Worm (Caenorhabditis elegans): ENCODE measurements around the gene panl-2.

The panl-2 gene

ce11 chrIII:6928725-6929124, 39.2 kb downstream of the panl-2 start, which contains the start of gene flap-1:
Gene flap-1, minus strand, starts transcription at chrIII:6928825.
- no peak for TF ChIP-seq nhr-10 (tag; optimal IDR thresholded peaks at IDR 0.05)
- no peak for TF ChIP-seq blmp-1 (tag; optimal IDR thresholded peaks at IDR 0.05; ENCODE audit: insufficient read depth)
- TF ChIP-seq unc-55 (GFP tag; optimal IDR thresholded peaks at IDR 0.05) = no peak
- TF ChIP-seq mbf-1 (tag; optimal IDR thresholded peaks at IDR 0.05) = no peak
- no peak for TF ChIP-seq gmeb-1 (tag; optimal IDR thresholded peaks at IDR 0.05)
- TF ChIP-seq nhr-23 (tag; optimal IDR thresholded peaks at IDR 0.05) = no peak
- TF ChIP-seq lin-13 (GFP tag; optimal IDR thresholded peaks at IDR 0.05) = no peak
- no peak for TF ChIP-seq sma-9 (GFP tag; optimal IDR thresholded peaks at IDR 0.05)
- TF ChIP-seq sma-9 (tag; optimal IDR thresholded peaks at IDR 0.05) = no peak
- TF ChIP-seq sem-4 (tag; optimal IDR thresholded peaks at IDR 0.05) = no peak
- TF ChIP-seq C34F6.9 (tag; optimal IDR thresholded peaks at IDR 0.05) = no peak
- no peak for TF ChIP-seq mdl-1 (tag; optimal IDR thresholded peaks at IDR 0.05)
- TF ChIP-seq nhr-129 (tag; optimal IDR thresholded peaks at IDR 0.05) = no peak
- no peak for TF ChIP-seq lsy-2 (tag; optimal IDR thresholded peaks at IDR 0.05)
- TF ChIP-seq nhr-237 (tag; optimal IDR thresholded peaks at IDR 0.05) = no peak
- TF ChIP-seq nhr-21 (tag; optimal IDR thresholded peaks at IDR 0.05) = no peak
- TF ChIP-seq ZK546.5 (tag; optimal IDR thresholded peaks at IDR 0.05) = no peak

DNA sequence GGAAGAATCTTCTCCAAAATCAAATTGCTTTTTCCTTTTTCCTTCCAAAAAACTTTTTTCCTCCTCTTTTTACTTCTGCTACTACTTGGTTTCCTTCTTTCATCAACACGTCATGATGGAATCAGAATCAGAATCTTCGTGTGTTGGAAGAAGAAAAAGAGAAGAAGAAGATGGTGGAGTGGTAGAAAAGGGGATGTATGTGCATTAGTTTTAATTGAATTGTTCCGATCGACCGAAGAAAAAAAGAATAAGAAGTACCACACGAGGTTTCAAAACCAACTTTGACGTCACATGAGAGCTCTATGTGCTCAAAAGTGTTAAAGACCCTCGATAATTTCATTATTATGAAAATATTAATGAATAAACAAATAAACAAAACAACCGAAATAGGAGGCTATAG, 53.1 kb downstream of the panl-2 start:
- TF ChIP-seq snpc-4 (tag; optimal IDR thresholded peaks at IDR 0.05) (no peak), C34F6.9 (tag; optimal IDR thresholded peaks at IDR 0.05) (no peak), nhr-129 (tag; optimal IDR thresholded peaks at IDR 0.05) (no peak), ceh-82 (tag; optimal IDR thresholded peaks at IDR 0.05) (no peak), sma-3 (GFP tag; optimal IDR thresholded peaks at IDR 0.05) (no peak), egl-27 (tag; optimal IDR thresholded peaks at IDR 0.05) (no peak), lsy-2 (tag; optimal IDR thresholded peaks at IDR 0.05) (peak in 1 of 2 experiments; percentile 2), lin-13 (GFP tag; optimal IDR thresholded peaks at IDR 0.05) (no peak), mbf-1 (tag; optimal IDR thresholded peaks at IDR 0.05) (no peak)

All from whole organism, L2 larva.